Worm (Caenorhabditis elegans) whole organism, young adult: ENCODE results near the gene sec-61.G.

ENCODE experiments used
- F49E8.2 ChIP-seq: sonication (generic microtip); optimal IDR thresholded peaks from 3 replicates; lab custom pipeline; 2017; ENCODE audit warnings: missing genetic modification characterization, mild to moderate bottlenecking, missing compliant biosample characterization, antibody characterized with exemption, moderate library complexity; ENCODE audit not compliant: insufficient read depth
- F55B11.4 ChIP-seq: sonication (generic microtip); optimal IDR thresholded peaks from 2 replicates; lab custom pipeline; 2016; ENCODE audit warnings: missing compliant biosample characterization, missing genetic modification characterization, borderline replicate concordance; ENCODE audit not compliant: insufficient read depth
- K11D2.4 ChIP-seq: fragments of 200-800 bp; sonication (Bioruptor generic); IDR thresholded peaks from 2 replicates; pipeline ENCODE4 v1.3.6; 2022; ENCODE audit warnings: missing genetic modification reagents, missing genetic modification characterization, missing compliant biosample characterization
- ama-1 ChIP-seq, 3 experiments: fragments of 150-350 bp in 1 of 3; sonication (generic microtip) in 2 of 3; optimal IDR thresholded peaks; 2 replicates each; lab custom pipeline; 2014 to 2018; ENCODE audit warnings: missing biosample characterization in 2 of 3, missing genetic modification characterization in 2 of 3, missing genetic modification reagents in 2 of 3
- aptf-2 ChIP-seq: fragments of 200-800 bp; sonication (Bioruptor generic); conservative IDR thresholded peaks from 2 replicates; pipeline ENCODE4 v1.3.6; 2022; ENCODE audit warnings: missing genetic modification reagents, missing genetic modification characterization, missing compliant biosample characterization
- ceh-100 ChIP-seq: fragments of 200-800 bp; sonication (Bioruptor generic); IDR thresholded peaks from 2 replicates; pipeline ENCODE4 v1.3.6; 2022; ENCODE audit warnings: missing genetic modification reagents, missing genetic modification characterization, missing compliant biosample characterization
- nhr-179 ChIP-seq: sonication (generic microtip); optimal IDR thresholded peaks from 2 replicates; lab custom pipeline; 2016; ENCODE audit warnings: mild to moderate bottlenecking, missing genetic modification characterization, missing compliant biosample characterization
- rcor-1 ChIP-seq: fragments of 200-800 bp; sonication (Bioruptor generic); IDR thresholded peaks from 2 replicates; pipeline ENCODE4 v1.3.6; 2022; ENCODE audit warnings: missing genetic modification reagents, missing genetic modification characterization, missing compliant biosample characterization
- sea-2 ChIP-seq: fragments of 200-800 bp; sonication (Bioruptor generic); IDR thresholded peaks from 2 replicates; pipeline ENCODE4 v1.3.6; 2022; ENCODE audit warnings: missing genetic modification characterization, missing compliant biosample characterization
- zim-3 ChIP-seq: sonication (generic microtip); optimal IDR thresholded peaks from 2 replicates; lab custom pipeline; 2017; ENCODE audit warnings: mild to moderate bottlenecking, missing genetic modification characterization, moderate library complexity, missing compliant biosample characterization
- ztf-22 ChIP-seq: fragments of 200-800 bp; sonication (Bioruptor generic); optimal IDR thresholded peaks from 2 replicates; lab custom pipeline; 2018; ENCODE audit warnings: mild to moderate bottlenecking, missing genetic modification characterization, moderate library complexity, missing compliant biosample characterization

ce11 chrV:10939990-10940570, 43.1 kb upstream of the sec-61.G start:
- TF ChIP-seq aptf-2 (GFP tag; lab: Robert Waterston, UW) (no peak), ama-1 (optimal IDR thresholded peaks at IDR 0.05; lab: Kevin White, UChicago) (no peak), ama-1 (GFP tag; optimal IDR thresholded peaks at IDR 0.05; lab: Kevin White, UChicago) (no peak), sea-2 (GFP tag; lab: Robert Waterston, UW) (no peak), K11D2.4 (no peak), ztf-22 (GFP tag; lab: Kevin White, UChicago) (no peak), zim-3 (tag; lab: Kevin White, UChicago) (no peak), nhr-179 (tag; lab: Kevin White, UChicago) (no peak), F49E8.2 (no peak), rcor-1 (GFP tag; lab: Robert Waterston, UW) (no peak), F55B11.4 (tag; lab: Kevin White, UChicago) (no peak), ceh-100 (GFP tag; lab: Robert Waterston, UW) (no peak)
